Worm (Caenorhabditis elegans) whole organism, L4 larva: ENCODE measurements around the gene catp-2.

ENCODE experiments used
- T20F7.1 ChIP-seq: fragments of 200-800 bp; sonication (Bioruptor generic); optimal IDR thresholded peaks from 2 replicates; lab custom pipeline; 2018; ENCODE audit warnings: mild to moderate bottlenecking, missing genetic modification characterization, missing compliant biosample characterization
- arid-1 ChIP-seq: fragments of 200-800 bp; sonication (Bioruptor generic); conservative IDR thresholded peaks from 2 replicates; pipeline ENCODE4 v1.3.6; 2022; ENCODE audit warnings: missing genetic modification reagents, missing genetic modification characterization, missing compliant biosample characterization
- ceh-32 ChIP-seq: sonication (generic microtip); optimal IDR thresholded peaks from 2 replicates; lab custom pipeline; 2016; ENCODE audit warnings: mild to moderate bottlenecking, missing genetic modification characterization, missing compliant biosample characterization; ENCODE audit not compliant: poor library complexity
- ces-1 ChIP-seq: fragments of 150-350 bp; sonication (generic microtip); optimal IDR thresholded peaks from 4 replicates; lab custom pipeline; 2014; ENCODE audit warnings: missing biosample characterization, missing genetic modification reagents, missing genetic modification characterization
- cey-2 ChIP-seq: sonication (generic microtip); optimal IDR thresholded peaks from 3 replicates; lab custom pipeline; 2017; ENCODE audit warnings: missing genetic modification characterization, mild to moderate bottlenecking, missing compliant biosample characterization, antibody characterized with exemption, borderline replicate concordance; ENCODE audit not compliant: insufficient read depth
- daf-16 ChIP-seq, 3 experiments: sonication (generic microtip); optimal IDR thresholded peaks; 2 replicates each; lab custom pipeline; 2016 to 2017; ENCODE audit warnings: missing genetic modification characterization in 3 of 3, missing genetic modification reagents in 3 of 3, mild to moderate bottlenecking in 2 of 3, missing compliant biosample characterization in 2 of 3, missing biosample characterization in 1 of 3, moderate library complexity in 1 of 3
- daf-8 ChIP-seq: fragments of 200-800 bp; sonication (Bioruptor generic); IDR thresholded peaks from 2 replicates; pipeline ENCODE4 v1.3.6; 2022; ENCODE audit warnings: missing genetic modification characterization, missing compliant biosample characterization
- dmd-6 ChIP-seq: fragments of 200-800 bp; sonication (Bioruptor generic); IDR thresholded peaks from 2 replicates; pipeline ENCODE4 v1.3.6; 2022; ENCODE audit warnings: missing genetic modification reagents, missing genetic modification characterization, missing compliant biosample characterization
- dmd-8 ChIP-seq: fragments of 200-800 bp; sonication (Bioruptor generic); IDR thresholded peaks from 2 replicates; pipeline ENCODE4 v1.3.6; 2022; ENCODE audit warnings: missing genetic modification characterization, missing compliant biosample characterization
- gei-8 ChIP-seq: fragments of 200-800 bp; sonication (Bioruptor generic); optimal IDR thresholded peaks from 2 replicates; lab custom pipeline; 2018; ENCODE audit warnings: mild to moderate bottlenecking, missing genetic modification characterization, missing compliant biosample characterization
- hlh-11 ChIP-seq: fragments of 200-800 bp; sonication (Bioruptor generic); optimal IDR thresholded peaks from 2 replicates; lab custom pipeline; 2018; ENCODE audit warnings: mild to moderate bottlenecking, missing genetic modification characterization, missing compliant biosample characterization
- lim-7 ChIP-seq: fragments of 200-800 bp; sonication (Bioruptor generic); IDR thresholded peaks from 2 replicates; pipeline ENCODE4 v1.3.6; 2022; ENCODE audit warnings: missing genetic modification characterization, missing compliant biosample characterization
- lin-1 ChIP-seq: fragments of 200-800 bp; sonication (Bioruptor generic); IDR thresholded peaks from 2 replicates; pipeline ENCODE4 v1.3.6; 2022; ENCODE audit warnings: missing genetic modification reagents, missing genetic modification characterization, missing compliant biosample characterization
- lsy-2 ChIP-seq, 2 experiments: fragments of 150-350 bp in 1 of 2; sonication (generic microtip) in 1 of 2; optimal IDR thresholded peaks; 2 replicates each; lab custom pipeline; 2014 to 2017; ENCODE audit warnings: missing biosample characterization in 2 of 2, missing genetic modification characterization in 2 of 2
- madf-5 ChIP-seq, 2 experiments: fragments of 200-800 bp; sonication (Bioruptor generic); IDR thresholded peaks; 2 replicates each; pipeline ENCODE4 v1.3.6; 2022; ENCODE audit warnings: missing compliant biosample characterization in 2 of 2, missing genetic modification characterization in 2 of 2
- mdl-1 ChIP-seq, 2 experiments: fragments of 150-350 bp in 1 of 2; sonication (generic microtip) in 1 of 2; optimal IDR thresholded peaks; 2 replicates each; lab custom pipeline; 2014 to 2017; ENCODE audit warnings: missing biosample characterization in 2 of 2, missing genetic modification characterization in 2 of 2
- mep-1 ChIP-seq: fragments of 150-350 bp; sonication (generic microtip); optimal IDR thresholded peaks from 3 replicates; lab custom pipeline; 2014; ENCODE audit warnings: missing biosample characterization, missing genetic modification characterization
- mes-2 ChIP-seq: sonication (generic microtip); optimal IDR thresholded peaks from 2 replicates; lab custom pipeline; 2016; ENCODE audit warnings: missing genotype, mild to moderate bottlenecking, missing genetic modification characterization, missing compliant biosample characterization; ENCODE audit not compliant: poor library complexity, severe bottlenecking
- mxl-2 ChIP-seq: fragments of 200-800 bp; sonication (Bioruptor generic); conservative IDR thresholded peaks from 2 replicates; pipeline ENCODE4 v1.3.6; 2022; ENCODE audit warnings: missing genetic modification reagents, missing genetic modification characterization, missing compliant biosample characterization
- nhr-237 ChIP-seq: sonication (generic microtip); optimal IDR thresholded peaks from 2 replicates; lab custom pipeline; 2017; ENCODE audit warnings: missing biosample characterization, missing genetic modification characterization
- nhr-28 ChIP-seq: fragments of 150-350 bp; optimal IDR thresholded peaks from 2 replicates; lab custom pipeline; 2014; ENCODE audit warnings: missing biosample characterization, missing genetic modification characterization
- nhr-41 ChIP-seq: fragments of 200-800 bp; sonication (Bioruptor generic); IDR thresholded peaks from 2 replicates; pipeline ENCODE4 v1.3.6; 2022; ENCODE audit warnings: missing genetic modification reagents, missing genetic modification characterization, missing compliant biosample characterization
- nhr-42 ChIP-seq: fragments of 200-800 bp; sonication (Bioruptor generic); IDR thresholded peaks from 2 replicates; pipeline ENCODE4 v1.3.6; 2022; ENCODE audit warnings: missing genetic modification characterization, missing compliant biosample characterization
- nhr-6 ChIP-seq: fragments of 150-350 bp; optimal IDR thresholded peaks from 2 replicates; lab custom pipeline; 2014; ENCODE audit warnings: missing biosample characterization, missing genetic modification characterization
- nhr-76 ChIP-seq: fragments of 150-350 bp; optimal IDR thresholded peaks from 2 replicates; lab custom pipeline; 2014; ENCODE audit warnings: missing biosample characterization, missing genetic modification characterization
- nhr-77 ChIP-seq: fragments of 150-350 bp; optimal IDR thresholded peaks from 2 replicates; lab custom pipeline; 2014; ENCODE audit warnings: missing biosample characterization, missing genetic modification characterization
- pha-4 ChIP-seq, 2 experiments: fragments of 150-350 bp in 1 of 2; fragments of 200-800 bp in 1 of 2; sonication (Bioruptor generic) in 1 of 2; IDR thresholded peaks in 1 of 2; optimal IDR thresholded peaks in 1 of 2; 2 replicates each; pipeline versions ENCODE4 v1.3.6 to Lab custom; 2014 to 2022; ENCODE audit warnings: missing genetic modification characterization in 2 of 2, missing genetic modification reagents in 2 of 2, missing biosample characterization in 1 of 2, missing compliant biosample characterization in 1 of 2
- pqm-1 ChIP-seq: sonication (generic microtip); optimal IDR thresholded peaks from 2 replicates; lab custom pipeline; 2017; ENCODE audit warnings: missing biosample characterization, missing genetic modification characterization
- skn-1 ChIP-seq: fragments of 150-350 bp; optimal IDR thresholded peaks from 2 replicates; lab custom pipeline; 2014; ENCODE audit warnings: missing biosample characterization, missing genetic modification characterization
- snpc-1.2 ChIP-seq: fragments of 200-800 bp; sonication (Bioruptor generic); IDR thresholded peaks from 2 replicates; pipeline ENCODE4 v1.3.6; 2022; ENCODE audit warnings: missing genetic modification reagents, missing genetic modification characterization, missing compliant biosample characterization
- snpc-4 ChIP-seq: fragments of 150-350 bp; optimal IDR thresholded peaks from 2 replicates; lab custom pipeline; 2014; ENCODE audit warnings: missing biosample characterization, missing genetic modification characterization
- tag-97 ChIP-seq: fragments of 200-800 bp; sonication (Bioruptor generic); IDR thresholded peaks from 2 replicates; pipeline ENCODE4 v1.3.6; 2022; ENCODE audit warnings: missing genetic modification characterization, missing compliant biosample characterization
- zip-11 ChIP-seq: fragments of 200-800 bp; sonication (Bioruptor generic); IDR thresholded peaks from 2 replicates; pipeline ENCODE4 v1.3.6; 2022; ENCODE audit warnings: missing genetic modification characterization, missing compliant biosample characterization
- zip-2 ChIP-seq: fragments of 150-350 bp; optimal IDR thresholded peaks from 2 replicates; lab custom pipeline; 2014; ENCODE audit warnings: missing biosample characterization, missing genetic modification characterization

catp-2 gene

DNA sequence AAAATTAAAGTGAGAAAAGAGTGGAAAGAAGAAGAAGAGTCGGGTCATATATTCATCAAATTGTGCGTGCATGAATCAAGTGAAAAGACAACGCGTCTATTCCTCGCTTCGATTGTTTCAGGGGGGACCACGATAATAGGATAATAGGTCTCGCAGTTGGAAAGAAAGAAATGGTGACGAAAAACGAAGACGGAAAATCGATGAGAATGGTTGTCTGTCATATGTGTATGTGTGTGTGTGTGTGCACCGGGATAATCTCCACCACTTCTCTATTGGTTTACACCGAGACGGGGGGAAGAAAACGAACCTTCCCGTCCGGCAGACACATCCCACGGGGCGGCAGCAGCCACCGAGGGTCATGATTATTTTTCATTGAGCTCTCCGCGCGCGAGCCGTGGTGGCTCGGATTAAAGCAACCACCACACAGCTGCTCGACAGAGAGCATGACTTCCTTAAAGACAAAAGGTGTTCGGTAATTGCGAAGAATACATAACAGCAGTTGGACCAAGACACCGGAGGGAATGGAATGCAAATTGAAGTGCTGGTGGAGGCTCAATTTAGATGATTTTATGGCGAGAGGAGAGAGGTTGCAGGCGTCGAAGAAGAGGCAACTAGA lies 29.6 kb downstream of the catp-2 start (continued):
- TF ChIP-seq tag-97 (GFP tag; lab: Robert Waterston, UW), result no peak
- no peak for TF ChIP-seq arid-1 (GFP tag; lab: Robert Waterston, UW)
- no peak for TF ChIP-seq lim-7
- TF ChIP-seq lsy-2 (tag; optimal IDR thresholded peaks at IDR 0.05; lab: Kevin White, UChicago), result no peak
- TF ChIP-seq, all 104 proteins: peak for 4

DNA sequence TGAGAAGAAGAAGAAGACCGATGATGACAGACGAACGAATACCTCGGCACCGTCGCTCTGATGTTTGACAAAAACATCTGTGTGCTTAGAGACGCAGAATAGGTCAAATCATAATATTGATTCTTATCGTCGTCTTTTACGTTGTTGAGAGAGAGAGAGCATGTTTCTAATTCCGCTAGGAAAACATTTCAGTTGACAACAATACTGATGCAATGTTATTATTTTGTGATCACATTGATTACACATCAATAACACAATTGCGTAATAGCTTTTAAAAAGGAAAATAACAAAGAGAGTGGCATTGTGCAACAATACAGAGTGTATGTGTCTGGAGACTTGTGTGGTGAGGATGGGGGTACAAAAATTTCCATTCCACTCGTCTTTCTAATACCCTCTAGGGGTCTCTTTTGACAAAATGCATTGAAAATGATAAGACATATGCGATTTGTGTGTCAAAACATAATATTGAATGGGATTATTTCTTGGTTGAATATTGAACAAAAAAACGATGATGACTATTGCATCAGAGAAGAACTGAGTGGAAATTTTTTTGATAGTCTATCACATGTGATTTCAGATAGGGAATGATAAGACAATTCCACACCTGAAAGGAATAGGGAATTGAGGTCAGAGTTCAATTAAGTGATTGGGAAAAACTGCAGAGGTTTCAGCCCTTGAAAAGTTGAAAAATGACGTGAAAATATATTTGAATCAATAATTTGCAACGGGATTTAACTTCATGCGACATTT lies 30.3 kb downstream of the catp-2 start:
- TF ChIP-seq dmd-8, result no peak
- TF ChIP-seq nhr-42, result no peak
- peak; percentile 36 for TF ChIP-seq cey-2 (tag; lab: Kevin White, UChicago)
- TF ChIP-seq mxl-2 (GFP tag; lab: Robert Waterston, UW), result no peak
- no peak for TF ChIP-seq snpc-4 (tag; lab: Kevin White, UChicago)
- peak; percentile 33 for TF ChIP-seq hlh-11 (tag; lab: Kevin White, UChicago)
- TF ChIP-seq snpc-1.2 (GFP tag; lab: Robert Waterston, UW), result no peak
- peak; percentile 29 for TF ChIP-seq nhr-77 (tag; lab: Kevin White, UChicago)
- no peak for TF ChIP-seq zip-2 (tag; lab: Kevin White, UChicago)
- no peak for TF ChIP-seq gei-8
- no peak for TF ChIP-seq ceh-32 (tag; lab: Kevin White, UChicago)
- no peak for TF ChIP-seq nhr-76 (tag; lab: Kevin White, UChicago)
- peak; percentile 70; the same call in 1 of the 2 replicates for TF ChIP-seq nhr-41 (GFP tag; lab: Robert Waterston, UW)
- TF ChIP-seq pqm-1, result peak; percentile 84
- peak; percentile 18 for TF ChIP-seq nhr-28
- TF ChIP-seq nhr-6 (tag; lab: Kevin White, UChicago), result peak; percentile 58
- peak in 1 of 2 experiments; percentile 18 for TF ChIP-seq lsy-2 (tag; optimal IDR thresholded peaks at IDR 0.05; lab: Kevin White, UChicago)
- TF ChIP-seq daf-16 (GFP tag; optimal IDR thresholded peaks at IDR 0.05; lab: Kevin White, UChicago), result peak in 1 of 2 experiments; percentile 88
- peak; percentile 94 for TF ChIP-seq daf-16 (tag; optimal IDR thresholded peaks at IDR 0.05; lab: Kevin White, UChicago)
- TF ChIP-seq mep-1 (tag; lab: Kevin White, UChicago), result peak; percentile 10
- TF ChIP-seq zip-11 (GFP tag; lab: Robert Waterston, UW), result no peak
- no peak for TF ChIP-seq lin-1 (GFP tag; lab: Robert Waterston, UW)
- peak; percentile 42 for TF ChIP-seq mes-2 (tag; lab: Kevin White, UChicago)
- TF ChIP-seq T20F7.1 (GFP tag; lab: Kevin White, UChicago), result peak; percentile 26
- TF ChIP-seq pha-4 (GFP tag; IDR thresholded peaks at IDR 0.05; lab: Robert Waterston, UW), result no peak
- TF ChIP-seq pha-4 (tag; optimal IDR thresholded peaks at IDR 0.05; lab: Kevin White, UChicago), result peak; percentile 75
- no peak for TF ChIP-seq skn-1 (tag; lab: Kevin White, UChicago)
- no peak for TF ChIP-seq nhr-237 (tag; lab: Kevin White, UChicago)
- no peak for TF ChIP-seq ces-1 (GFP tag; lab: Kevin White, UChicago)
- no peak for TF ChIP-seq daf-8 (GFP tag; lab: Robert Waterston, UW)
- TF ChIP-seq dmd-6 (GFP tag; lab: Robert Waterston, UW), result peak; percentile 34; the same call in 1 of the 2 replicates
- TF ChIP-seq mdl-1 (tag; optimal IDR thresholded peaks at IDR 0.05; lab: Kevin White, UChicago), result no peak

DNA sequence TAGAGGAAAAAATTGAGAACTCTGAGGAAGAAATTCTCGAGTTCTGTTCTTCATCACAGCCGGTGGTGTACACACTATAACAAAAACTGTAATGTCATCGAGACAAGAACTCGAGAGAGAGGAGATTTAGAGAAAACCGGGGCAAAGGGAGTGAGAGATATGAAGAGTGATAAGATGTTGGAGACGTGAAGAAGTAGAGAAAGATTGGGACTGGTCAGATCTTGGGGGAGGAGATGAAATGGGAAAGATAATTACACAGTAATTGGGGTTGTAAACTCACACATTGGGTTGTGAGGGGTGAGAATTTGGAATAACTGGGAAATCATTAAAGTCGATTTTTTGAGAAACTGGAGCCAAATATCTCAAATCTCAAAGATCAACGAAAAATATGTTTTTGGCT lies 31.3 kb downstream of the catp-2 start:
- no peak for TF ChIP-seq madf-5 (GFP tag; IDR thresholded peaks at IDR 0.05; lab: Robert Waterston, UW)
- peak; percentile 24 for TF ChIP-seq nhr-28
